Worm (Caenorhabditis elegans) whole organism, L2 larva: ENCODE data around the gene F09F9.5.

ENCODE experiments used
- C34F6.9 ChIP-seq: fragments of 150-350 bp; optimal IDR thresholded peaks from 2 replicates; lab custom pipeline; 2014; ENCODE audit warnings: missing biosample characterization, missing genetic modification characterization
- F13H6.1 ChIP-seq: sonication (generic microtip); optimal IDR thresholded peaks from 2 replicates; lab custom pipeline; 2016; ENCODE audit warnings: missing genetic modification characterization, missing compliant biosample characterization
- Y55F3AM.14 ChIP-seq: fragments of 200-800 bp; sonication (Bioruptor generic); optimal IDR thresholded peaks from 2 replicates; lab custom pipeline; 2018; ENCODE audit warnings: mild to moderate bottlenecking, missing genetic modification characterization, missing compliant biosample characterization
- ZK546.5 ChIP-seq: sonication (generic microtip); optimal IDR thresholded peaks from 2 replicates; lab custom pipeline; 2017; ENCODE audit warnings: missing biosample characterization, missing genetic modification characterization
- aly-2 ChIP-seq: fragments of 150-350 bp; optimal IDR thresholded peaks from 2 replicates; lab custom pipeline; 2014; ENCODE audit warnings: missing biosample characterization, missing genetic modification characterization
- ama-1 ChIP-seq: fragments of 150-350 bp; optimal IDR thresholded peaks from 2 replicates; lab custom pipeline; 2018; ENCODE audit warnings: inconsistent platforms
- ceh-16 ChIP-seq: fragments of 150-350 bp; optimal IDR thresholded peaks from 2 replicates; lab custom pipeline; 2014; ENCODE audit warnings: missing biosample characterization, missing genetic modification characterization
- ceh-82 ChIP-seq: fragments of 150-350 bp; optimal IDR thresholded peaks from 2 replicates; lab custom pipeline; 2014; ENCODE audit warnings: missing biosample characterization, missing genetic modification characterization
- crh-2 ChIP-seq: sonication (generic microtip); optimal IDR thresholded peaks from 2 replicates; lab custom pipeline; 2017; ENCODE audit warnings: missing biosample characterization, missing genetic modification characterization
- dmd-4 ChIP-seq: sonication (generic microtip); optimal IDR thresholded peaks from 2 replicates; lab custom pipeline; 2017; ENCODE audit warnings: missing biosample characterization, missing genetic modification characterization
- egl-27 ChIP-seq: sonication (generic microtip); optimal IDR thresholded peaks from 3 replicates; lab custom pipeline; 2017; ENCODE audit warnings: missing biosample characterization, missing genetic modification reagents, missing genetic modification characterization
- elt-3 ChIP-seq: sonication (generic microtip); optimal IDR thresholded peaks from 2 replicates; lab custom pipeline; 2017; ENCODE audit warnings: missing biosample characterization, missing genetic modification characterization
- fos-1 ChIP-seq: fragments of 150-350 bp; optimal IDR thresholded peaks from 2 replicates; lab custom pipeline; 2014; ENCODE audit warnings: missing biosample characterization, missing genetic modification characterization
- gmeb-1 ChIP-seq: fragments of 150-350 bp; optimal IDR thresholded peaks from 2 replicates; lab custom pipeline; 2014; ENCODE audit warnings: missing biosample characterization, missing genetic modification characterization
- lin-11 ChIP-seq: fragments of 150-350 bp; sonication (generic microtip); optimal IDR thresholded peaks from 2 replicates; lab custom pipeline; 2014; ENCODE audit warnings: missing biosample characterization, missing genetic modification characterization, inconsistent platforms, mixed read lengths
- lin-13 ChIP-seq: fragments of 150-350 bp; optimal IDR thresholded peaks from 2 replicates; lab custom pipeline; 2014; ENCODE audit warnings: missing biosample characterization, missing genetic modification reagents, missing genetic modification characterization
- lin-39 ChIP-seq: fragments of 150-350 bp; optimal IDR thresholded peaks from 2 replicates; lab custom pipeline; 2014; ENCODE audit warnings: missing biosample characterization, missing genetic modification reagents, missing genetic modification characterization
- lsy-2 ChIP-seq, 2 experiments: fragments of 150-350 bp in 1 of 2; sonication (generic microtip) in 1 of 2; optimal IDR thresholded peaks; 2 replicates each; lab custom pipeline; 2014 to 2017; ENCODE audit warnings: missing biosample characterization in 2 of 2, missing genetic modification characterization in 2 of 2
- mab-5 ChIP-seq: fragments of 150-350 bp; optimal IDR thresholded peaks from 2 replicates; lab custom pipeline; 2014; ENCODE audit warnings: missing biosample characterization, missing genetic modification characterization
- mbf-1 ChIP-seq: sonication (generic microtip); optimal IDR thresholded peaks from 2 replicates; lab custom pipeline; 2017; ENCODE audit warnings: missing biosample characterization, missing genetic modification characterization
- nhr-10 ChIP-seq: sonication (generic microtip); optimal IDR thresholded peaks from 2 replicates; lab custom pipeline; 2017; ENCODE audit warnings: missing biosample characterization, missing genetic modification characterization
- nhr-11 ChIP-seq: fragments of 150-350 bp; optimal IDR thresholded peaks from 2 replicates; lab custom pipeline; 2014; ENCODE audit warnings: missing biosample characterization, missing genetic modification characterization
- nhr-12 ChIP-seq: fragments of 150-350 bp; optimal IDR thresholded peaks from 2 replicates; lab custom pipeline; 2014; ENCODE audit warnings: missing biosample characterization, missing genetic modification characterization
- nhr-129 ChIP-seq: fragments of 150-350 bp; optimal IDR thresholded peaks from 2 replicates; lab custom pipeline; 2014; ENCODE audit warnings: missing biosample characterization, missing genetic modification characterization
- nhr-21 ChIP-seq: fragments of 150-350 bp; optimal IDR thresholded peaks from 2 replicates; lab custom pipeline; 2014; ENCODE audit warnings: missing biosample characterization, missing genetic modification characterization
- nhr-23 ChIP-seq: fragments of 150-350 bp; optimal IDR thresholded peaks from 2 replicates; lab custom pipeline; 2014; ENCODE audit warnings: missing biosample characterization, missing genetic modification reagents, missing genetic modification characterization
- nhr-237 ChIP-seq: fragments of 150-350 bp; optimal IDR thresholded peaks from 2 replicates; lab custom pipeline; 2014; ENCODE audit warnings: missing biosample characterization, missing genetic modification characterization
- nhr-25 ChIP-seq: fragments of 150-350 bp; sonication (generic microtip); optimal IDR thresholded peaks from 3 replicates; lab custom pipeline; 2014; ENCODE audit warnings: missing biosample characterization, missing genetic modification characterization
- nhr-77 ChIP-seq: fragments of 150-350 bp; optimal IDR thresholded peaks from 2 replicates; lab custom pipeline; 2014; ENCODE audit warnings: missing biosample characterization, missing genetic modification characterization
- sem-4 ChIP-seq: fragments of 150-350 bp; optimal IDR thresholded peaks from 2 replicates; lab custom pipeline; 2014; ENCODE audit warnings: missing biosample characterization, missing genetic modification reagents, missing genetic modification characterization
- skn-1 ChIP-seq: sonication (generic microtip); optimal IDR thresholded peaks from 2 replicates; lab custom pipeline; 2017; ENCODE audit warnings: missing biosample characterization, missing genetic modification characterization
- sma-3 ChIP-seq: sonication (generic microtip); optimal IDR thresholded peaks from 2 replicates; lab custom pipeline; 2016; ENCODE audit warnings: missing genetic modification reagents, missing genetic modification characterization, missing compliant biosample characterization
- sma-9 ChIP-seq, 2 experiments: fragments of 150-350 bp in 1 of 2; sonication (generic microtip) in 1 of 2; optimal IDR thresholded peaks; 2 replicates each; lab custom pipeline; 2014 to 2016; ENCODE audit warnings: missing genetic modification characterization in 2 of 2, mild to moderate bottlenecking in 1 of 2, missing biosample characterization in 1 of 2, missing compliant biosample characterization in 1 of 2, missing genetic modification reagents in 1 of 2, moderate library complexity in 1 of 2
- snpc-4 ChIP-seq: fragments of 150-350 bp; optimal IDR thresholded peaks from 2 replicates; lab custom pipeline; 2014; ENCODE audit warnings: missing biosample characterization, missing genetic modification characterization
- unc-39 ChIP-seq: fragments of 150-350 bp; optimal IDR thresholded peaks from 2 replicates; lab custom pipeline; 2014; ENCODE audit warnings: missing biosample characterization, missing genetic modification characterization
- unc-55 ChIP-seq: fragments of 150-350 bp; sonication (generic microtip); optimal IDR thresholded peaks from 3 replicates; lab custom pipeline; 2014; ENCODE audit warnings: missing biosample characterization, missing genetic modification reagents, missing genetic modification characterization
- unc-62 ChIP-seq: fragments of 150-350 bp; optimal IDR thresholded peaks from 2 replicates; lab custom pipeline; 2014; ENCODE audit warnings: missing biosample characterization, missing genetic modification reagents, missing genetic modification characterization
- zag-1 ChIP-seq: fragments of 150-350 bp; optimal IDR thresholded peaks from 2 replicates; lab custom pipeline; 2014; ENCODE audit warnings: missing biosample characterization, missing genetic modification characterization
- ztf-1 ChIP-seq: fragments of 200-800 bp; sonication (Bioruptor generic); conservative IDR thresholded peaks from 2 replicates; pipeline ENCODE4 v1.3.6; 2022; ENCODE audit warnings: missing genetic modification characterization, missing compliant biosample characterization
- ztf-11 ChIP-seq: sonication (generic microtip); optimal IDR thresholded peaks from 2 replicates; lab custom pipeline; 2017; ENCODE audit warnings: missing biosample characterization, missing genetic modification characterization
- ztf-4 ChIP-seq: fragments of 150-350 bp; optimal IDR thresholded peaks from 2 replicates; lab custom pipeline; 2014; ENCODE audit warnings: missing biosample characterization, missing genetic modification characterization

Gene F09F9.5

ce11 chrX:4123368-4123767, 5.6 kb downstream of the F09F9.5 start:
- TF ChIP-seq nhr-23 (tag; lab: Kevin White, UChicago) (no peak), nhr-11 (tag; lab: Kevin White, UChicago) (no peak), lin-11 (tag; lab: Kevin White, UChicago) (no peak)

ce11 chrX:4125165-4125803, 7.6 kb downstream of the F09F9.5 start:
- TF ChIP-seq crh-2 (tag; lab: Kevin White, UChicago) = no peak
- TF ChIP-seq fos-1 = no peak
- no peak for TF ChIP-seq gmeb-1 (tag; lab: Kevin White, UChicago)
- no peak for TF ChIP-seq skn-1 (tag; lab: Kevin White, UChicago)
- TF ChIP-seq lsy-2 (tag; optimal IDR thresholded peaks at IDR 0.05; lab: Kevin White, UChicago) = no peak
- no peak for TF ChIP-seq Y55F3AM.14 (GFP tag; lab: Kevin White, UChicago)
- no peak for TF ChIP-seq nhr-11 (tag; lab: Kevin White, UChicago)
- TF ChIP-seq unc-62 (GFP tag; lab: Kevin White, UChicago) = no peak
- no peak for TF ChIP-seq lin-11 (tag; lab: Kevin White, UChicago)

ce11 chrX:4128684-4129083, 11.0 kb downstream of the F09F9.5 start:
- no peak for TF ChIP-seq elt-3
- TF ChIP-seq nhr-237 = no peak
- TF ChIP-seq lin-11 (tag; lab: Kevin White, UChicago) = no peak
- no peak for TF ChIP-seq ama-1
- no peak for TF ChIP-seq skn-1 (tag; lab: Kevin White, UChicago)
- no peak for TF ChIP-seq ztf-1
- no peak for TF ChIP-seq snpc-4 (tag; lab: Kevin White, UChicago)
- TF ChIP-seq unc-55 (GFP tag; lab: Kevin White, UChicago) = no peak
- no peak for TF ChIP-seq nhr-25
- TF ChIP-seq ceh-16 (tag; lab: Kevin White, UChicago) = no peak
- TF ChIP-seq lin-39 (tag; lab: Kevin White, UChicago) = no peak
- TF ChIP-seq ztf-11 (tag; lab: Kevin White, UChicago) = no peak
- no peak for TF ChIP-seq zag-1 (tag; lab: Kevin White, UChicago)
- TF ChIP-seq mbf-1 (tag; lab: Kevin White, UChicago) = no peak
- TF ChIP-seq C34F6.9 (tag; lab: Kevin White, UChicago) = no peak
- TF ChIP-seq Y55F3AM.14 (GFP tag; lab: Kevin White, UChicago) = no peak
- no peak for TF ChIP-seq ceh-82
- TF ChIP-seq nhr-21 (tag; lab: Kevin White, UChicago) = no peak
- TF ChIP-seq F13H6.1 (tag; lab: Kevin White, UChicago) = no peak
- TF ChIP-seq sem-4 (tag; lab: Kevin White, UChicago) = no peak
- TF ChIP-seq, all 48 proteins: peak for 0

ce11 chrX:4131354-4131753, 13.6 kb downstream of the F09F9.5 start:
- peak in 1 of 2 experiments; percentile 51 for TF ChIP-seq lsy-2 (tag; optimal IDR thresholded peaks at IDR 0.05; lab: Kevin White, UChicago)
- no peak for TF ChIP-seq ama-1
- no peak for TF ChIP-seq ztf-4 (tag; lab: Kevin White, UChicago)
- TF ChIP-seq nhr-129 (tag; lab: Kevin White, UChicago) = peak; percentile 57
- no peak for TF ChIP-seq unc-39
- peak; percentile 52 for TF ChIP-seq sma-9 (GFP tag; optimal IDR thresholded peaks at IDR 0.05; lab: Kevin White, UChicago)
- TF ChIP-seq sma-9 (tag; optimal IDR thresholded peaks at IDR 0.05; lab: Kevin White, UChicago) = no peak
- TF ChIP-seq F13H6.1 (tag; lab: Kevin White, UChicago) = peak; percentile 36
- TF ChIP-seq, all 48 proteins: peak for 4

ce11 chrX:4132243-4132642, 14.5 kb downstream of the F09F9.5 start:
- TF ChIP-seq egl-27 (tag; lab: Kevin White, UChicago) (peak; percentile 53), Y55F3AM.14 (GFP tag; lab: Kevin White, UChicago) (peak; percentile 33), dmd-4 (no peak), ama-1 (no peak), elt-3 (no peak), nhr-77 (no peak), ztf-11 (tag; lab: Kevin White, UChicago) (no peak), aly-2 (tag; lab: Kevin White, UChicago) (no peak), sma-9 (GFP tag; optimal IDR thresholded peaks at IDR 0.05; lab: Kevin White, UChicago) (peak; percentile 94), sma-9 (tag; optimal IDR thresholded peaks at IDR 0.05; lab: Kevin White, UChicago) (no peak), sma-3 (GFP tag; lab: Kevin White, UChicago) (peak; percentile 86), lin-39 (tag; lab: Kevin White, UChicago) (no peak), mbf-1 (tag; lab: Kevin White, UChicago) (no peak), mab-5 (tag; lab: Kevin White, UChicago) (no peak), nhr-10 (tag; lab: Kevin White, UChicago) (no peak), unc-55 (GFP tag; lab: Kevin White, UChicago) (no peak), nhr-129 (tag; lab: Kevin White, UChicago) (peak; percentile 77), lin-11 (tag; lab: Kevin White, UChicago) (no peak), nhr-11 (tag; lab: Kevin White, UChicago) (no peak), fos-1 (no peak), lin-13 (no peak), gmeb-1 (tag; lab: Kevin White, UChicago) (no peak), ZK546.5 (tag; lab: Kevin White, UChicago) (no peak), skn-1 (tag; lab: Kevin White, UChicago) (no peak), nhr-12 (no peak), ceh-82 (no peak), nhr-23 (tag; lab: Kevin White, UChicago) (no peak), nhr-21 (tag; lab: Kevin White, UChicago) (peak; percentile 93), nhr-25 (peak; percentile 88), F13H6.1 (tag; lab: Kevin White, UChicago) (peak; percentile 61), ztf-4 (tag; lab: Kevin White, UChicago) (peak; percentile 33)
